Fruit fly (Drosophila melanogaster) whole organism, pupa: Measurements from ENCODE around the gene CG16965.

Source experiments
- CG10348 ChIP-seq: fragments of 200-800 bp; sonication (Bioruptor generic); IDR thresholded peaks from 2 replicates; pipeline ENCODE4 v1.3.6; 2022; ENCODE audit warnings: missing biosample characterization, missing genetic modification characterization
- CG13204 ChIP-seq: fragments of 200-800 bp; sonication (Bioruptor generic); optimal IDR thresholded peaks from 2 replicates; lab custom pipeline; 2018; ENCODE audit warnings: missing biosample characterization, mild to moderate bottlenecking, missing genetic modification characterization, moderate library complexity
- CG14655 ChIP-seq: fragments of 200-800 bp; sonication (Bioruptor generic); optimal IDR thresholded peaks from 3 replicates; lab custom pipeline; 2017; ENCODE audit warnings: mild to moderate bottlenecking, missing biosample characterization, missing genetic modification reagents, missing genetic modification characterization
- CG32121 ChIP-seq: fragments of 200-800 bp; sonication (Bioruptor generic); IDR thresholded peaks from 2 replicates; pipeline ENCODE4 v1.3.6; 2022; ENCODE audit warnings: missing biosample characterization, missing genetic modification characterization
- CG34367 ChIP-seq: fragments of 200-800 bp; sonication (Bioruptor generic); optimal IDR thresholded peaks from 2 replicates; lab custom pipeline; 2018; ENCODE audit warnings: missing biosample characterization, mild to moderate bottlenecking, missing genetic modification characterization
- CG4496 ChIP-seq: fragments of 200-800 bp; sonication (Bioruptor generic); IDR thresholded peaks from 3 replicates; pipeline ENCODE4 v1.3.6; 2022; ENCODE audit warnings: missing biosample characterization, missing genetic modification characterization
- CG8301 ChIP-seq: fragments of 200-800 bp; sonication (Bioruptor generic); optimal IDR thresholded peaks from 2 replicates; lab custom pipeline; 2018; ENCODE audit warnings: missing biosample characterization, mild to moderate bottlenecking, missing genetic modification characterization
- CG9948 ChIP-seq: fragments of 200-800 bp; sonication (Bioruptor generic); optimal IDR thresholded peaks from 2 replicates; lab custom pipeline; 2018; ENCODE audit warnings: missing biosample characterization, mild to moderate bottlenecking, missing genetic modification characterization, moderate library complexity
- D1 ChIP-seq: fragments of 200-800 bp; sonication (Bioruptor generic); optimal IDR thresholded peaks from 2 replicates; lab custom pipeline; 2018; ENCODE audit warnings: missing biosample characterization, mild to moderate bottlenecking, missing genetic modification characterization, moderate library complexity
- EcR ChIP-seq: fragments of 200-800 bp; sonication (Bioruptor generic); optimal IDR thresholded peaks from 3 replicates; lab custom pipeline; 2019; ENCODE audit warnings: missing biosample characterization, missing genetic modification characterization, mild to moderate bottlenecking, moderate library complexity, missing genetic modification reagents
- Pif1A ChIP-seq: fragments of 200-800 bp; sonication (Bioruptor generic); optimal IDR thresholded peaks from 3 replicates; lab custom pipeline; 2016; ENCODE audit warnings: missing biosample characterization, missing genetic modification characterization
- Snoo ChIP-seq: fragments of 200-800 bp; sonication (Bioruptor generic); optimal IDR thresholded peaks from 3 replicates; lab custom pipeline; 2017; ENCODE audit warnings: missing biosample characterization, mild to moderate bottlenecking, missing genetic modification characterization, inconsistent platforms
- gl ChIP-seq: fragments of 200-800 bp; sonication (Bioruptor generic); optimal IDR thresholded peaks from 2 replicates; lab custom pipeline; 2018; ENCODE audit warnings: missing biosample characterization, mild to moderate bottlenecking, missing genetic modification characterization
- rn ChIP-seq: fragments of 200-800 bp; sonication (Bioruptor generic); IDR thresholded peaks from 2 replicates; pipeline ENCODE4 v1.3.6; 2022; ENCODE audit warnings: missing biosample characterization, missing genetic modification characterization

- peak; percentile 100 for TF ChIP-seq EcR (GFP tag; lab: Kevin White, UChicago)
- TF ChIP-seq Pif1A, result peak; percentile 38
- peak; percentile 29 for TF ChIP-seq CG34367 (tag; lab: Kevin White, UChicago)
- no peak for TF ChIP-seq rn (GFP tag; lab: Robert Waterston, UW)
- TF ChIP-seq CG13204, result peak; percentile 98
- no peak for TF ChIP-seq CG10348 (GFP tag; lab: Robert Waterston, UW)
- no peak for TF ChIP-seq CG14655
- peak; percentile 85 for TF ChIP-seq gl (tag; lab: Kevin White, UChicago)
- no peak for TF ChIP-seq CG9948 (tag; lab: Kevin White, UChicago)
- TF ChIP-seq D1 (tag; lab: Kevin White, UChicago), result no peak
- TF ChIP-seq CG4496, result peak; percentile 68
- peak; percentile 62 for TF ChIP-seq Snoo (tag; lab: Kevin White, UChicago)
- peak; percentile 33 for TF ChIP-seq CG8301 (tag; lab: Kevin White, UChicago)
- TF ChIP-seq CG32121, result no peak; the same call in 1 of the 2 replicates
These were observed 32.5 kb downstream of the CG16965 start for dm6 chr2L:12013741-12014393.
